Worm (Caenorhabditis elegans) whole organism, L3 larva: ENCODE results near the gene F42A10.9.

Source experiments
- R02D3.7 ChIP-seq: fragments of 150-350 bp; optimal IDR thresholded peaks from 2 replicates; lab custom pipeline; 2014; ENCODE audit warnings: missing biosample characterization, missing genetic modification characterization
- ZK546.5 ChIP-seq: sonication (generic microtip); optimal IDR thresholded peaks from 2 replicates; lab custom pipeline; 2017; ENCODE audit warnings: missing biosample characterization, missing genetic modification characterization
- aly-2 ChIP-seq: fragments of 150-350 bp; optimal IDR thresholded peaks from 2 replicates; lab custom pipeline; 2014; ENCODE audit warnings: missing biosample characterization, missing genetic modification characterization
- ama-1 ChIP-seq: fragments of 150-350 bp; optimal IDR thresholded peaks from 2 replicates; lab custom pipeline; 2018
- ceh-16 ChIP-seq: sonication (generic microtip); optimal IDR thresholded peaks from 2 replicates; lab custom pipeline; 2017; ENCODE audit warnings: missing biosample characterization, missing genetic modification characterization
- ceh-28 ChIP-seq: fragments of 150-350 bp; optimal IDR thresholded peaks from 2 replicates; lab custom pipeline; 2014; ENCODE audit warnings: missing biosample characterization, missing genetic modification reagents, missing genetic modification characterization
- ceh-82 ChIP-seq: fragments of 150-350 bp; optimal IDR thresholded peaks from 2 replicates; lab custom pipeline; 2014; ENCODE audit warnings: missing biosample characterization, missing genetic modification characterization
- ceh-9 ChIP-seq: sonication (generic microtip); optimal IDR thresholded peaks from 2 replicates; lab custom pipeline; 2018; ENCODE audit warnings: missing biosample characterization, missing genetic modification characterization
- daf-12 ChIP-seq: fragments of 150-350 bp; optimal IDR thresholded peaks from 2 replicates; lab custom pipeline; 2014; ENCODE audit warnings: missing biosample characterization, missing genetic modification reagents, missing genetic modification characterization
- egl-27 ChIP-seq: sonication (generic microtip); optimal IDR thresholded peaks from 4 replicates; lab custom pipeline; 2017; ENCODE audit warnings: missing biosample characterization, missing genetic modification reagents, missing genetic modification characterization
- egl-5 ChIP-seq: fragments of 150-350 bp; optimal IDR thresholded peaks from 2 replicates; lab custom pipeline; 2017; ENCODE audit warnings: missing biosample characterization, missing genetic modification reagents, missing genetic modification characterization, inconsistent platforms
- elt-1 ChIP-seq: fragments of 150-350 bp; optimal IDR thresholded peaks from 2 replicates; lab custom pipeline; 2014; ENCODE audit warnings: missing biosample characterization, missing genetic modification characterization
- elt-2 ChIP-seq: sonication (generic microtip); optimal IDR thresholded peaks from 2 replicates; lab custom pipeline; 2016; ENCODE audit warnings: missing genetic modification reagents, mild to moderate bottlenecking, missing genetic modification characterization, missing compliant biosample characterization
- elt-3 ChIP-seq, 3 experiments: fragments of 150-350 bp in 1 of 3; sonication (generic microtip) in 2 of 3; optimal IDR thresholded peaks; 2 replicates in 2 of 3; 4 replicates in 1 of 3; lab custom pipeline; 2014 to 2017; ENCODE audit warnings: missing biosample characterization in 3 of 3, missing genetic modification characterization in 3 of 3
- eor-1 ChIP-seq, 2 experiments: fragments of 150-350 bp; optimal IDR thresholded peaks; 2 replicates each; lab custom pipeline; 2014 to 2018; ENCODE audit warnings: missing biosample characterization in 2 of 2, missing genetic modification characterization in 2 of 2
- fkh-10 ChIP-seq: sonication (generic microtip); optimal IDR thresholded peaks from 2 replicates; lab custom pipeline; 2017; ENCODE audit warnings: missing biosample characterization, missing genetic modification reagents, missing genetic modification characterization
- fkh-2 ChIP-seq: fragments of 150-350 bp; optimal IDR thresholded peaks from 2 replicates; lab custom pipeline; 2014; ENCODE audit warnings: missing biosample characterization, missing genetic modification reagents, missing genetic modification characterization
- fos-1 ChIP-seq: fragments of 150-350 bp; optimal IDR thresholded peaks from 2 replicates; lab custom pipeline; 2014; ENCODE audit warnings: missing biosample characterization, missing genetic modification characterization
- hmg-11 ChIP-seq: sonication (generic microtip); optimal IDR thresholded peaks from 2 replicates; lab custom pipeline; 2016; ENCODE audit warnings: missing genetic modification characterization, missing compliant biosample characterization
- jun-1 ChIP-seq: fragments of 150-350 bp; optimal IDR thresholded peaks from 2 replicates; lab custom pipeline; 2014; ENCODE audit warnings: missing biosample characterization, missing genetic modification reagents, missing genetic modification characterization
- lin-15B ChIP-seq: fragments of 150-350 bp; optimal IDR thresholded peaks from 2 replicates; lab custom pipeline; 2014; ENCODE audit warnings: missing biosample characterization, missing genetic modification characterization
- lin-39 ChIP-seq: fragments of 150-350 bp; optimal IDR thresholded peaks from 2 replicates; lab custom pipeline; 2018; ENCODE audit warnings: missing biosample characterization, missing genetic modification reagents, missing genetic modification characterization
- lsy-12 ChIP-seq: sonication (generic microtip); optimal IDR thresholded peaks from 2 replicates; lab custom pipeline; 2016; ENCODE audit warnings: mild to moderate bottlenecking, missing genetic modification characterization, missing compliant biosample characterization
- mdl-1 ChIP-seq: fragments of 150-350 bp; optimal IDR thresholded peaks from 2 replicates; lab custom pipeline; 2014; ENCODE audit warnings: missing biosample characterization, missing genetic modification characterization
- mml-1 ChIP-seq: fragments of 150-350 bp; sonication (generic microtip); optimal IDR thresholded peaks from 3 replicates; lab custom pipeline; 2014; ENCODE audit warnings: missing biosample characterization, missing genetic modification characterization
- nfya-1 ChIP-seq: sonication (generic microtip); optimal IDR thresholded peaks from 2 replicates; lab custom pipeline; 2017; ENCODE audit warnings: missing genetic modification characterization, mild to moderate bottlenecking, missing compliant biosample characterization, antibody characterized with exemption, moderate library complexity; ENCODE audit not compliant: insufficient read depth
- nhr-11 ChIP-seq: fragments of 150-350 bp; optimal IDR thresholded peaks from 2 replicates; lab custom pipeline; 2014; ENCODE audit warnings: missing biosample characterization, missing genetic modification characterization
- nhr-12 ChIP-seq: fragments of 150-350 bp; optimal IDR thresholded peaks from 2 replicates; lab custom pipeline; 2014; ENCODE audit warnings: missing biosample characterization, missing genetic modification characterization
- nhr-23 ChIP-seq: fragments of 150-350 bp; optimal IDR thresholded peaks from 2 replicates; lab custom pipeline; 2014; ENCODE audit warnings: missing biosample characterization, missing genetic modification reagents, missing genetic modification characterization
- nhr-237 ChIP-seq: fragments of 150-350 bp; optimal IDR thresholded peaks from 2 replicates; lab custom pipeline; 2014; ENCODE audit warnings: missing biosample characterization, missing genetic modification characterization
- nhr-25 ChIP-seq: sonication (generic microtip); optimal IDR thresholded peaks from 2 replicates; lab custom pipeline; 2017; ENCODE audit warnings: missing biosample characterization, missing genetic modification characterization
- nhr-28 ChIP-seq: fragments of 150-350 bp; optimal IDR thresholded peaks from 2 replicates; lab custom pipeline; 2014; ENCODE audit warnings: missing biosample characterization, missing genetic modification characterization
- nhr-43 ChIP-seq: sonication (generic microtip); optimal IDR thresholded peaks from 2 replicates; lab custom pipeline; 2016; ENCODE audit warnings: mild to moderate bottlenecking, missing genetic modification characterization, missing compliant biosample characterization; ENCODE audit not compliant: poor library complexity, severe bottlenecking
- nhr-67 ChIP-seq: fragments of 150-350 bp; optimal IDR thresholded peaks from 2 replicates; lab custom pipeline; 2014; ENCODE audit warnings: missing biosample characterization, missing genetic modification characterization
- nhr-76 ChIP-seq: fragments of 150-350 bp; sonication (generic microtip); optimal IDR thresholded peaks from 5 replicates; lab custom pipeline; 2014; ENCODE audit warnings: missing biosample characterization, missing genetic modification characterization
- nhr-77 ChIP-seq: fragments of 150-350 bp; optimal IDR thresholded peaks from 2 replicates; lab custom pipeline; 2014; ENCODE audit warnings: missing biosample characterization, missing genetic modification characterization
- pha-4 ChIP-seq: fragments of 150-350 bp; optimal IDR thresholded peaks from 2 replicates; lab custom pipeline; 2014; ENCODE audit warnings: missing biosample characterization, missing genetic modification reagents, missing genetic modification characterization
- pqm-1 ChIP-seq: fragments of 150-350 bp; optimal IDR thresholded peaks from 2 replicates; lab custom pipeline; 2017; ENCODE audit warnings: missing biosample characterization, missing genetic modification characterization, inconsistent platforms
- sea-2 ChIP-seq: fragments of 150-350 bp; sonication (generic microtip); optimal IDR thresholded peaks from 4 replicates; lab custom pipeline; 2014; ENCODE audit warnings: missing biosample characterization, missing genetic modification reagents, missing genetic modification characterization
- skn-1 ChIP-seq: fragments of 150-350 bp; optimal IDR thresholded peaks from 2 replicates; lab custom pipeline; 2014; ENCODE audit warnings: missing biosample characterization, missing genetic modification characterization
- snpc-4 ChIP-seq: fragments of 150-350 bp; optimal IDR thresholded peaks from 2 replicates; lab custom pipeline; 2014; ENCODE audit warnings: missing biosample characterization, missing genetic modification characterization
- tbx-2 ChIP-seq: sonication (generic microtip); optimal IDR thresholded peaks from 2 replicates; lab custom pipeline; 2016; ENCODE audit warnings: mild to moderate bottlenecking, missing genetic modification characterization, missing compliant biosample characterization
- unc-39 ChIP-seq: sonication (generic microtip); optimal IDR thresholded peaks from 4 replicates; lab custom pipeline; 2017; ENCODE audit warnings: missing biosample characterization, missing genetic modification characterization
- unc-62 ChIP-seq: fragments of 150-350 bp; sonication (generic microtip); optimal IDR thresholded peaks from 4 replicates; lab custom pipeline; 2014; ENCODE audit warnings: missing biosample characterization, missing genetic modification reagents, missing genetic modification characterization
- zag-1 ChIP-seq: fragments of 150-350 bp; optimal IDR thresholded peaks from 2 replicates; lab custom pipeline; 2014; ENCODE audit warnings: missing biosample characterization, missing genetic modification characterization
- ztf-11 ChIP-seq: fragments of 150-350 bp; optimal IDR thresholded peaks from 2 replicates; lab custom pipeline; 2014; ENCODE audit warnings: missing biosample characterization, missing genetic modification characterization
- ztf-4 ChIP-seq: fragments of 150-350 bp; optimal IDR thresholded peaks from 2 replicates; lab custom pipeline; 2014; ENCODE audit warnings: missing biosample characterization, missing genetic modification characterization

Gene F42A10.9

DNA sequence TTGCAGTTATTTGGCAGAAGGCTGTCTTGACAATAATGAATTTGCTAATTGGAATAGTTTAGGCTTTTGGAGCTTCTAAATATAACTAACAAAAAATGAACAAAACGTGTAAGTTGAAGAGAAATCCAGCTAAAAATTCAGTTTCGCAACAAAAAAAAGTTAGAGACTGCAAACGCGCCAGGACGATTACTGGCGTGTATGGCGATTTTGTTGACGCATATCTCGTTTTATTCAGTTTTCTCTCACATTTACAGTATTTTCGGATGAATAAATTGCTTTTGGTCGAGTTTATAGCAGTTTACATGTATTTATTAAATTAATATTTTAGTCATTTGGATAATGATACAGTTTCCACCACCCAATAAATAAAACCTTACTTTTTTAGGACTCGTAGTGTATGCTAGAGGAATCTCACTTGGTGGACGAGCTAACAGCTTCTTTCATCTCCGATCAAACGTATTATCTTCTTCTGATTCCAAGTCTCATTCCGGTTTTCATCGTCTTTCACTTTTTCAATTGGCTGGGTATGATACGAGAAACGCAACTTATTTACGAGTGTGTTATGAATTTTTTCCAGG is 8.7 kb downstream of the F42A10.9 start, which contains the start of the genes abcf-3 and F42A10.5:
Gene abcf-3 (plus strand): TSS at position 384 of the 578 bp plus-strand sequence.
Gene F42A10.5 (minus strand): TSS at position 458 of the 578 bp plus-strand sequence.
- no peak for TF ChIP-seq nhr-77 (tag; lab: Kevin White, UChicago)
- TF ChIP-seq pha-4 (tag; lab: Kevin White, UChicago), result peak; percentile 79
- TF ChIP-seq nhr-76 (tag; lab: Kevin White, UChicago), result no peak
- TF ChIP-seq fos-1 (tag; lab: Kevin White, UChicago), result no peak
- TF ChIP-seq jun-1 (tag; lab: Kevin White, UChicago), result no peak
- TF ChIP-seq nhr-25 (tag; lab: Kevin White, UChicago), result peak; percentile 44
- no peak for TF ChIP-seq elt-3 (tag; optimal IDR thresholded peaks at IDR 0.05; lab: Kevin White, UChicago)
- TF ChIP-seq ZK546.5 (tag; lab: Kevin White, UChicago), result no peak
- TF ChIP-seq elt-2 (tag; lab: Kevin White, UChicago), result peak; percentile 34
- no peak for TF ChIP-seq zag-1 (tag; lab: Kevin White, UChicago)
- TF ChIP-seq snpc-4 (tag; lab: Kevin White, UChicago), result no peak
- no peak for TF ChIP-seq mdl-1 (tag; lab: Kevin White, UChicago)
- TF ChIP-seq unc-62 (GFP tag; lab: Kevin White, UChicago), result no peak
- no peak for TF ChIP-seq ztf-11 (tag; lab: Kevin White, UChicago)
- TF ChIP-seq ceh-28 (tag; lab: Kevin White, UChicago), result peak; percentile 12
- no peak for TF ChIP-seq eor-1 (tag; optimal IDR thresholded peaks at IDR 0.05; lab: Kevin White, UChicago)
- no peak for TF ChIP-seq aly-2 (tag; lab: Kevin White, UChicago)
- TF ChIP-seq ztf-4 (tag; lab: Kevin White, UChicago), result peak; percentile 42
- peak; percentile 12 for TF ChIP-seq tbx-2 (tag; lab: Kevin White, UChicago)
- peak; percentile 77 for TF ChIP-seq nfya-1
- peak; percentile 25 for TF ChIP-seq lsy-12
- TF ChIP-seq elt-1, result no peak
- TF ChIP-seq nhr-23 (tag; lab: Kevin White, UChicago), result peak; percentile 72
- TF ChIP-seq skn-1 (tag; lab: Kevin White, UChicago), result peak; percentile 6
- peak; percentile 28 for TF ChIP-seq nhr-11 (tag; lab: Kevin White, UChicago)
- TF ChIP-seq fkh-10, result no peak
- no peak for TF ChIP-seq nhr-28
- TF ChIP-seq nhr-12 (tag; lab: Kevin White, UChicago), result no peak
- no peak for TF ChIP-seq egl-5 (tag; lab: Kevin White, UChicago)
- TF ChIP-seq nhr-67 (tag; lab: Kevin White, UChicago), result no peak
- peak; percentile 14 for TF ChIP-seq lin-39 (tag; lab: Kevin White, UChicago)
- TF ChIP-seq R02D3.7, result no peak
- peak; percentile 50 for TF ChIP-seq nhr-43 (tag; lab: Kevin White, UChicago)
- no peak for TF ChIP-seq hmg-11 (tag; lab: Kevin White, UChicago)
- no peak for TF ChIP-seq egl-27 (tag; lab: Kevin White, UChicago)
- no peak for TF ChIP-seq nhr-237 (tag; lab: Kevin White, UChicago)
- TF ChIP-seq ceh-82 (tag; lab: Kevin White, UChicago), result no peak
- no peak for TF ChIP-seq mml-1 (tag; lab: Kevin White, UChicago)
- TF ChIP-seq unc-39 (tag; lab: Kevin White, UChicago), result no peak
- no peak for TF ChIP-seq ceh-16 (tag; lab: Kevin White, UChicago)
- TF ChIP-seq fkh-2, result no peak
- no peak for TF ChIP-seq daf-12
- TF ChIP-seq ama-1, result no peak
- TF ChIP-seq lin-15B (tag; lab: Kevin White, UChicago), result peak; percentile 74
- no peak for TF ChIP-seq sea-2 (GFP tag; lab: Kevin White, UChicago)
- no peak for TF ChIP-seq ceh-9 (tag; lab: Kevin White, UChicago)
- no peak for TF ChIP-seq pqm-1 (tag; lab: Kevin White, UChicago)
- TF ChIP-seq, all 47 proteins: peak for 14
